Fruit fly (Drosophila melanogaster) whole organism, embryonic: Measurements from ENCODE around the gene wls.
A peak's percentile ranks its signal among the peaks of the same experiment; 100 is the strongest.

Experiments used
- Antp ChIP-seq: fragments of 200-800 bp; sonication (Bioruptor generic); optimal IDR thresholded peaks from 3 replicates; lab custom pipeline; 2016; ENCODE audit warnings: missing biosample characterization, missing genetic modification characterization
- B-H2 ChIP-seq: fragments of 200-800 bp; sonication (Bioruptor generic); optimal IDR thresholded peaks from 2 replicates; lab custom pipeline; 2018; ENCODE audit warnings: missing biosample characterization, mild to moderate bottlenecking, missing genetic modification characterization
- BEAF-32 ChIP-seq: fragments of 200-800 bp; sonication (Bioruptor generic); optimal IDR thresholded peaks from 3 replicates; lab custom pipeline; 2017; ENCODE audit warnings: missing biosample characterization, missing genetic modification characterization, mild to moderate bottlenecking, moderate library complexity, missing genetic modification reagents
- CG10267 ChIP-seq: fragments of 200-800 bp; sonication (Bioruptor generic); optimal IDR thresholded peaks from 2 replicates; lab custom pipeline; 2018; ENCODE audit warnings: missing biosample characterization, mild to moderate bottlenecking, missing genetic modification characterization, moderate library complexity
- CG11504 ChIP-seq: fragments of 200-800 bp; sonication (Bioruptor generic); optimal IDR thresholded peaks from 3 replicates; lab custom pipeline; 2019; ENCODE audit warnings: missing biosample characterization, mild to moderate bottlenecking, missing genetic modification characterization, moderate library complexity
- CG11560 ChIP-seq: fragments of 200-800 bp; sonication (Bioruptor generic); IDR thresholded peaks from 3 replicates; pipeline ENCODE4 v1.3.6; 2022; ENCODE audit warnings: missing biosample characterization, missing genetic modification characterization
- CG12104 ChIP-seq: fragments of 200-800 bp; sonication (Bioruptor generic); optimal IDR thresholded peaks from 3 replicates; lab custom pipeline; 2016; ENCODE audit warnings: missing biosample characterization, missing genetic modification characterization
- CG1233 ChIP-seq: fragments of 200-800 bp; sonication (Bioruptor generic); optimal IDR thresholded peaks from 4 replicates; lab custom pipeline; 2018; ENCODE audit warnings: missing biosample characterization, mild to moderate bottlenecking, missing genetic modification characterization
- CG13894 ChIP-seq: fragments of 200-800 bp; sonication (Bioruptor generic); optimal IDR thresholded peaks from 3 replicates; lab custom pipeline; 2018; ENCODE audit warnings: missing biosample characterization, mild to moderate bottlenecking, missing genetic modification characterization, moderate library complexity
- CG14050 ChIP-seq: fragments of 200-800 bp; sonication (Bioruptor generic); IDR thresholded peaks from 3 replicates; pipeline ENCODE4 v1.3.6; 2022; ENCODE audit warnings: missing biosample characterization, missing genetic modification characterization
- CG14860 ChIP-seq: fragments of 200-800 bp; sonication (Bioruptor generic); IDR thresholded peaks from 3 replicates; pipeline ENCODE4 v1.3.6; 2022; ENCODE audit warnings: missing biosample characterization, missing genetic modification characterization; ENCODE audit not compliant: partially characterized antibody
- CG15514 ChIP-seq: fragments of 200-800 bp; sonication (Bioruptor generic); optimal IDR thresholded peaks from 3 replicates; lab custom pipeline; 2017; ENCODE audit warnings: missing biosample characterization, missing genetic modification characterization, mild to moderate bottlenecking, moderate library complexity, missing genetic modification reagents
- CG1647 ChIP-seq: fragments of 200-800 bp; sonication (Bioruptor generic); optimal IDR thresholded peaks from 3 replicates; lab custom pipeline; 2016; ENCODE audit warnings: missing biosample characterization, missing genetic modification characterization
- CG16813 ChIP-seq: fragments of 200-800 bp; sonication (Bioruptor generic); IDR thresholded peaks from 3 replicates; pipeline ENCODE4 v1.3.6; 2022; ENCODE audit warnings: missing biosample characterization, missing genetic modification characterization; ENCODE audit not compliant: partially characterized antibody
- CG17802 ChIP-seq: fragments of 200-800 bp; sonication (Bioruptor generic); optimal IDR thresholded peaks from 2 replicates; lab custom pipeline; 2018; ENCODE audit warnings: missing biosample characterization, mild to moderate bottlenecking, missing genetic modification characterization, moderate library complexity
- CG1832 ChIP-seq: fragments of 200-800 bp; sonication (Bioruptor generic); optimal IDR thresholded peaks from 2 replicates; lab custom pipeline; 2017; ENCODE audit warnings: missing biosample characterization, mild to moderate bottlenecking, missing genetic modification characterization, inconsistent platforms
- CG18599 ChIP-seq: fragments of 200-800 bp; sonication (Bioruptor generic); optimal IDR thresholded peaks from 3 replicates; lab custom pipeline; 2017; ENCODE audit warnings: missing biosample characterization, missing genetic modification characterization, mild to moderate bottlenecking, moderate library complexity, missing genetic modification reagents
- CG2120 ChIP-seq: fragments of 200-800 bp; sonication (Bioruptor generic); optimal IDR thresholded peaks from 3 replicates; lab custom pipeline; 2016; ENCODE audit warnings: missing biosample characterization, missing genetic modification characterization
- CG2199 ChIP-seq: fragments of 200-800 bp; sonication (Bioruptor generic); IDR thresholded peaks from 3 replicates; pipeline ENCODE4 v1.3.6; 2022; ENCODE audit warnings: missing biosample characterization, missing genetic modification characterization
- CG2678 ChIP-seq: fragments of 200-800 bp; sonication (Bioruptor generic); optimal IDR thresholded peaks from 3 replicates; lab custom pipeline; 2019; ENCODE audit warnings: missing biosample characterization, mild to moderate bottlenecking, missing genetic modification characterization, moderate library complexity
- CG30403 ChIP-seq: fragments of 200-800 bp; sonication (Bioruptor generic); optimal IDR thresholded peaks from 3 replicates; lab custom pipeline; 2016; ENCODE audit warnings: missing biosample characterization, missing genetic modification characterization
- CG3281 ChIP-seq: fragments of 200-800 bp; sonication (Bioruptor generic); optimal IDR thresholded peaks from 3 replicates; lab custom pipeline; 2017; ENCODE audit warnings: missing biosample characterization, mild to moderate bottlenecking, missing genetic modification characterization
- CG6654 ChIP-seq: fragments of 200-800 bp; sonication (Bioruptor generic); optimal IDR thresholded peaks from 2 replicates; lab custom pipeline; 2017; ENCODE audit warnings: missing biosample characterization, mild to moderate bottlenecking, missing genetic modification characterization
- CG6683 ChIP-seq: fragments of 200-800 bp; sonication (Bioruptor generic); optimal IDR thresholded peaks from 2 replicates; lab custom pipeline; 2017; ENCODE audit warnings: missing biosample characterization, mild to moderate bottlenecking, missing genetic modification characterization, missing genetic modification reagents
- CG8924 ChIP-seq: fragments of 200-800 bp; optimal IDR thresholded peaks from 3 replicates; lab custom pipeline; 2019; ENCODE audit warnings: missing biosample characterization, mild to moderate bottlenecking, missing genetic modification characterization, moderate library complexity
- CG9609 ChIP-seq: fragments of 200-800 bp; sonication (Bioruptor generic); optimal IDR thresholded peaks from 3 replicates; lab custom pipeline; 2016; ENCODE audit warnings: missing biosample characterization, missing genetic modification characterization
- CG9727 ChIP-seq: fragments of 200-800 bp; sonication (Bioruptor generic); optimal IDR thresholded peaks from 3 replicates; lab custom pipeline; 2017; ENCODE audit warnings: missing biosample characterization, mild to moderate bottlenecking, missing genetic modification characterization
- E2f2 ChIP-seq: fragments of 200-800 bp; sonication (Bioruptor generic); IDR thresholded peaks from 2 replicates; pipeline ENCODE4 v1.3.6; 2022; ENCODE audit warnings: missing biosample characterization, missing genetic modification characterization
- HmgD ChIP-seq: fragments of 200-800 bp; sonication (Bioruptor generic); optimal IDR thresholded peaks from 3 replicates; lab custom pipeline; 2016; ENCODE audit warnings: missing biosample characterization, missing genetic modification characterization
- Hr3 ChIP-seq: fragments of 200-800 bp; sonication (Bioruptor generic); optimal IDR thresholded peaks from 3 replicates; lab custom pipeline; 2016; ENCODE audit warnings: missing biosample characterization, missing genetic modification characterization
- Max ChIP-seq: fragments of 200-800 bp; sonication (Bioruptor generic); optimal IDR thresholded peaks from 2 replicates; lab custom pipeline; 2016; ENCODE audit warnings: missing biosample characterization, mild to moderate bottlenecking, missing genetic modification characterization
- Med ChIP-seq: fragments of 200-800 bp; sonication (Bioruptor generic); peaks from one replicate; lab custom pipeline; 2016; ENCODE audit warnings: missing biosample characterization, missing genetic modification characterization, mild to moderate bottlenecking, inconsistent platforms, moderate library complexity
- PHDP ChIP-seq: fragments of 200-800 bp; sonication (Bioruptor generic); optimal IDR thresholded peaks from 3 replicates; lab custom pipeline; 2018; ENCODE audit warnings: missing biosample characterization, mild to moderate bottlenecking, missing genetic modification characterization, moderate library complexity
- Vsx1 ChIP-seq: fragments of 200-800 bp; sonication (Bioruptor generic); optimal IDR thresholded peaks from 2 replicates; lab custom pipeline; 2017; ENCODE audit warnings: missing biosample characterization, mild to moderate bottlenecking, missing genetic modification characterization, missing genetic modification reagents
- ase ChIP-seq: fragments of 200-800 bp; sonication (Bioruptor generic); IDR thresholded peaks from 3 replicates; pipeline ENCODE4 v1.3.6; 2022; ENCODE audit warnings: missing biosample characterization, missing genetic modification characterization
- ci ChIP-seq: fragments of 200-800 bp; sonication (Bioruptor generic); IDR thresholded peaks from 3 replicates; pipeline ENCODE4 v1.3.6; 2022; ENCODE audit warnings: missing biosample characterization, missing genetic modification characterization
- dan ChIP-seq: fragments of 200-800 bp; sonication (Bioruptor generic); IDR thresholded peaks from 2 replicates; pipeline ENCODE4 v1.3.6; 2022; ENCODE audit warnings: missing biosample characterization, missing genetic modification characterization
- dysf ChIP-seq: fragments of 200-800 bp; sonication (Bioruptor generic); IDR thresholded peaks from 3 replicates; pipeline ENCODE4 v1.3.6; 2022; ENCODE audit warnings: missing biosample characterization, missing genetic modification characterization
- ems ChIP-seq: fragments of 200-800 bp; sonication (Bioruptor generic); optimal IDR thresholded peaks from 3 replicates; lab custom pipeline; 2016; ENCODE audit warnings: missing biosample characterization, missing genetic modification characterization
- fd3F ChIP-seq: fragments of 200-800 bp; sonication (Bioruptor generic); optimal IDR thresholded peaks from 2 replicates; lab custom pipeline; 2018; ENCODE audit warnings: missing biosample characterization, mild to moderate bottlenecking, missing genetic modification characterization, moderate library complexity
- kni ChIP-seq: fragments of 200-800 bp; sonication (Bioruptor generic); optimal IDR thresholded peaks from 3 replicates; lab custom pipeline; 2017; ENCODE audit warnings: mild to moderate bottlenecking, missing biosample characterization, missing genetic modification reagents, missing genetic modification characterization
- nom ChIP-seq: fragments of 200-800 bp; sonication (Bioruptor generic); optimal IDR thresholded peaks from 2 replicates; lab custom pipeline; 2017; ENCODE audit warnings: missing biosample characterization, missing genetic modification characterization, mild to moderate bottlenecking, moderate library complexity, missing genetic modification reagents
- pros ChIP-seq: fragments of 200-800 bp; sonication (Bioruptor generic); optimal IDR thresholded peaks from 3 replicates; lab custom pipeline; 2019; ENCODE audit warnings: missing biosample characterization, mild to moderate bottlenecking, missing genetic modification characterization, moderate library complexity
- pzg ChIP-seq: fragments of 200-800 bp; sonication (Bioruptor generic); optimal IDR thresholded peaks from 3 replicates; lab custom pipeline; 2018; ENCODE audit warnings: missing biosample characterization, mild to moderate bottlenecking, missing genetic modification characterization, moderate library complexity
- ranshi ChIP-seq: fragments of 200-800 bp; sonication (Bioruptor generic); IDR thresholded peaks from 2 replicates; pipeline ENCODE4 v1.3.6; 2022; ENCODE audit warnings: missing biosample characterization, missing genetic modification characterization
- schlank ChIP-seq: fragments of 200-800 bp; sonication (Bioruptor generic); optimal IDR thresholded peaks from 2 replicates; lab custom pipeline; 2018; ENCODE audit warnings: missing biosample characterization, mild to moderate bottlenecking, missing genetic modification characterization
- sna ChIP-seq: fragments of 200-800 bp; sonication (Bioruptor generic); IDR thresholded peaks from 2 replicates; pipeline ENCODE4 v1.3.6; 2022; ENCODE audit warnings: missing biosample characterization, missing genetic modification characterization; ENCODE audit not compliant: partially characterized antibody
- so ChIP-seq: fragments of 200-800 bp; sonication (Bioruptor generic); IDR thresholded peaks from 3 replicates; pipeline ENCODE4 v1.3.6; 2022; ENCODE audit warnings: missing biosample characterization, missing genetic modification characterization

Gene wls

DNA sequence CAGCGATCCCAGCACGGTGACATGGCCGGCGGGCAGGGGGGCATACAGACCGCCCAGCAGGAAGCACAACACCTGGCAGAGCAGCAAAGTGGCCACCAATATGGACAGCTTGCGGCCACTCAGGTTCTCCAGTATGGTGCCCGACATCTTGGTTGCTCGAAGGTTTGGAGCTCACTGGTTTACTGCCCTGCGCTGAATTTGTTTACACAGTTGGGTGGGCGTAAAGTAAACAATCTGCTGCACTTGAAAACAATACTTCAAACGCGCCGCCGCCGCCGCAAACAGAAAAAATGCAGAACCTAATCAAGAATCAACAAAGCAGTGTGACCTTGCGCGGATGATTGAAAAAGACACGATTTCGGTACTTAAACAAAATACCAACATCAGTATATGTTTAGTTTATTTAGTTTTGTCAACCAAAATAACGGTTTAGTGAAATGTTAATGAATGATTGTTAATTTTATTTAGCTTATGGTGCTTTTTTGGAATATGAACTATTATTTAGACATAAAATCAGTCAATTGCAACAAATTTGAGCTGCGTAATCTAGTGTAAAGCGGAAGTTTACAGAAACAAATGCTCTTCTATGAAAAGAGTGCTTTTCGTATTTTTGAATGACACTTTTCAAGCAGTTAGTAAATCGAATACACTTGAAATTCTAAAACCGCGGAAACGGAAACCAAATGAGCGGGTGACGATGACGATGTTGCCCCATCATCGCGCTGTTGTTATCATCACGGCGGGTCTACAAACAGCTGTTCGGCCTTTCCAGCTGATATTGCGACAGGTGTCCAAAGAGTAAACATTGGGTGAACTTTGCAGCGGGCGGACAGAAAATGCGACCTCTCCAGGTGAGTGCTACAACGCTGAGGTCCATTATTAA lies at the start of gene wls, which contains the start of gene Adck5 (continued):
- TF ChIP-seq ase (0 out of 3 replicates have a peak, but pooled peaks have one; percentile 19), fd3F (GFP tag; lab: Kevin White, UChicago) (peak; percentile 13), CG10267 (tag; lab: Kevin White, UChicago) (peak; percentile 52), CG8924 (tag; lab: Kevin White, UChicago) (peak; percentile 17), B-H2 (GFP tag; lab: Kevin White, UChicago) (no peak), CG6683 (GFP tag; lab: Kevin White, UChicago) (peak; percentile 39), ranshi (GFP tag; lab: Robert Waterston, UW) (no peak; the same call in 1 of the 2 replicates), Vsx1 (GFP tag; lab: Kevin White, UChicago) (no peak), CG1832 (GFP tag; lab: Kevin White, UChicago) (no peak), E2f2 (no peak; the same call in 1 of the 2 replicates), nom (no peak), CG2120 (no peak), CG30403 (GFP tag; lab: Kevin White, UChicago) (peak; percentile 37), CG11504 (tag; lab: Kevin White, UChicago) (no peak), CG18599 (GFP tag; lab: Kevin White, UChicago) (peak; percentile 61), CG12104 (GFP tag; lab: Kevin White, UChicago) (peak; percentile 9), dysf (GFP tag; lab: Robert Waterston, UW) (peak; percentile 50; the same call in 1 of the 3 replicates), CG1233 (GFP tag; lab: Kevin White, UChicago) (peak; percentile 41), CG14860 (GFP tag; lab: Robert Waterston, UW) (no peak), CG15514 (GFP tag; lab: Kevin White, UChicago) (peak; percentile 78), Hr3 (no peak), dan (GFP tag; lab: Robert Waterston, UW) (no peak), CG14050 (GFP tag; lab: Robert Waterston, UW) (no peak), CG13894 (no peak), BEAF-32 (peak; percentile 41), Med (GFP tag; lab: Kevin White, UChicago) (peak; percentile 93), Max (GFP tag; lab: Kevin White, UChicago) (no peak), CG17802 (tag; lab: Kevin White, UChicago) (no peak), so (GFP tag; lab: Robert Waterston, UW) (peak; percentile 58; the same call in 1 of the 3 replicates), schlank (tag; lab: Kevin White, UChicago) (peak; percentile 71), sna (GFP tag; lab: Robert Waterston, UW) (peak; percentile 31; the same call in 1 of the 2 replicates), HmgD (no peak), PHDP (tag; lab: Kevin White, UChicago) (peak; percentile 61), pros (no peak), CG6654 (GFP tag; lab: Kevin White, UChicago) (no peak), pzg (GFP tag; lab: Kevin White, UChicago) (peak; percentile 41), CG3281 (GFP tag; lab: Kevin White, UChicago) (no peak), CG1647 (no peak), CG16813 (GFP tag; lab: Robert Waterston, UW) (no peak), ci (GFP tag; lab: Robert Waterston, UW) (peak; percentile 87), CG11560 (no peak), ems (GFP tag; lab: Kevin White, UChicago) (no peak), Antp (peak; percentile 4), CG9609 (GFP tag; lab: Kevin White, UChicago) (peak; percentile 2), CG2678 (tag; lab: Kevin White, UChicago) (no peak), CG9727 (peak; percentile 63), kni (GFP tag; lab: Kevin White, UChicago) (no peak), CG2199 (GFP tag; lab: Robert Waterston, UW) (no peak)
